Fruit fly (Drosophila melanogaster): ENCODE data around the gene PGRP-LB.

The PGRP-LB gene

dm6 chr3R:11421643-11422122 lies 38.7 kb downstream of the PGRP-LB start, which contains the start of the genes ninaG and Sptz (continued):
- TF ChIP-seq gcm (GFP tag; optimal IDR thresholded peaks at IDR 0.05) (peak; percentile 81), Fer1 (GFP tag; optimal IDR thresholded peaks at IDR 0.05) (no peak), mirr (GFP tag; optimal IDR thresholded peaks at IDR 0.05) (peak; percentile 11), hkb (optimal IDR thresholded peaks at IDR 0.05) (peak; percentile 51), hkb (GFP tag; IDR thresholded peaks at IDR 0.05) (peak; percentile 94), CG10321 (GFP tag; IDR thresholded peaks at IDR 0.05) (peak; percentile 66), CG8765 (GFP tag; IDR thresholded peaks at IDR 0.05) (peak; percentile 93), Sry-β (GFP tag; optimal IDR thresholded peaks at IDR 0.05) (peak; percentile 99), CG7839 (tag; optimal IDR thresholded peaks at IDR 0.05) (peak; percentile 92), CG17802 (tag; optimal IDR thresholded peaks at IDR 0.05) (peak; percentile 83), CG6683 (GFP tag; optimal IDR thresholded peaks at IDR 0.05) (no peak), Dip3 (GFP tag; optimal IDR thresholded peaks at IDR 0.05) (peak; percentile 96), fd3F (GFP tag; optimal IDR thresholded peaks at IDR 0.05) (peak; percentile 86), CG17328 (GFP tag; IDR thresholded peaks at IDR 0.05) (peak; percentile 93), YL-1 (GFP tag; optimal IDR thresholded peaks at IDR 0.05) (peak; percentile 66), NC2β (GFP tag; optimal IDR thresholded peaks at IDR 0.05) (peak; percentile 89), CG9797 (GFP tag; optimal IDR thresholded peaks at IDR 0.05) (peak; percentile 65), Lhr (GFP tag; optimal IDR thresholded peaks at IDR 0.05) (peak; percentile 85), TFAM (GFP tag; optimal IDR thresholded peaks at IDR 0.05) (peak; percentile 61), odd (GFP tag; optimal IDR thresholded peaks at IDR 0.05) (peak; percentile 81), fu2 (GFP tag; optimal IDR thresholded peaks at IDR 0.05) (peak; percentile 95), CG17385 (GFP tag; optimal IDR thresholded peaks at IDR 0.05) (peak; percentile 78), jumu (GFP tag; optimal IDR thresholded peaks at IDR 0.05) (peak; percentile 95), Nf-YA (GFP tag; IDR thresholded peaks at IDR 0.05) (peak; percentile 87), sens-2 (GFP tag; IDR thresholded peaks at IDR 0.05) (peak; percentile 85), CG2129 (GFP tag; IDR thresholded peaks at IDR 0.05; ENCODE audit: partially characterized antibody) (no peak), gcm2 (GFP tag; optimal IDR thresholded peaks at IDR 0.05) (peak; percentile 83), Dek (tag; optimal IDR thresholded peaks at IDR 0.05) (peak; percentile 90), Xbp1 (GFP tag; optimal IDR thresholded peaks at IDR 0.05) (peak; percentile 97), sima (GFP tag; optimal IDR thresholded peaks at IDR 0.05) (peak; percentile 79), NfI (GFP tag; optimal IDR thresholded peaks at IDR 0.05) (peak; percentile 90), Usf (GFP tag; optimal IDR thresholded peaks at IDR 0.05) (peak; percentile 91), btn (GFP tag; optimal IDR thresholded peaks at IDR 0.05) (peak; percentile 76), CG16815 (GFP tag; optimal IDR thresholded peaks at IDR 0.05) (peak; percentile 91)

DNA sequence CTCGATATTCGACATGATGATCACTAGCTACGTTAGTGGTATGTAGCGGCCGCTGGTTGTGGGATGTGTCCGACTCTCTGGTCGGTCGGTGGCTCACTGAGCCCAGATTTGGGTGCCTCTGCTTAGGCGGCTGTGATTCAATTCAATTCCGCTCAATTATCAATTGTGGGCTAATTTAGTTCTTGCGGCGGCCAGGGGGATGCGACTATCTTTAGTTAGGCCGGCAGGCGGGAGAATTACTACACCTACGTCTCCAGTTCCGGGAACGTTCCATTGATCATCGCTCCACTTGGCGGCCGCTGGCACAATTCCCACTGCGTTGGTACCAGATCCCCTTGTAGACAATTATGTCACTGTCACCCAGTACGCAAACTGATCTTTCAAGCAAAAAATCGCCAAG lies 41.8 kb downstream of the PGRP-LB start, which contains the start of the genes bumpel and CG45676:
Gene bumpel, minus strand, starts transcription at position 101 of the 400 bp plus-strand sequence.
Gene CG45676, plus strand, starts transcription at position 318 of the 400 bp plus-strand sequence.
- no peak for TF ChIP-seq CG15601 (tag; optimal IDR thresholded peaks at IDR 0.05)
- TF ChIP-seq CG14860 (GFP tag; IDR thresholded peaks at IDR 0.05; ENCODE audit: partially characterized antibody): no peak
- TF ChIP-seq CG34224 (GFP tag; IDR thresholded peaks at IDR 0.05; ENCODE audit: partially characterized antibody): no peak
- TF ChIP-seq dan (GFP tag; IDR thresholded peaks at IDR 0.05): no peak
- no peak for TF ChIP-seq Aef1 (GFP tag; IDR thresholded peaks at IDR 0.05)
- TF ChIP-seq bcd (GFP tag; optimal IDR thresholded peaks at IDR 0.05): no peak
- TF ChIP-seq Sry-β (GFP tag; optimal IDR thresholded peaks at IDR 0.05): no peak
- TF ChIP-seq CG11695 (GFP tag; IDR thresholded peaks at IDR 0.05): no peak
- no peak for TF ChIP-seq CG6654 (GFP tag; optimal IDR thresholded peaks at IDR 0.05)
- no peak for TF ChIP-seq dati (GFP tag; IDR thresholded peaks at IDR 0.05)
- no peak for TF ChIP-seq Lhr (GFP tag; optimal IDR thresholded peaks at IDR 0.05)
- TF ChIP-seq dmrt11E (tag; optimal IDR thresholded peaks at IDR 0.05): no peak
- TF ChIP-seq CG4424 (GFP tag; optimal IDR thresholded peaks at IDR 0.05): no peak
- TF ChIP-seq CG8388 (GFP tag; optimal IDR thresholded peaks at IDR 0.05): no peak
- TF ChIP-seq fru (optimal IDR thresholded peaks at IDR 0.05): no peak
- no peak for TF ChIP-seq MBD-R2 (GFP tag; IDR thresholded peaks at IDR 0.05)
- no peak for TF ChIP-seq CG33557 (GFP tag; optimal IDR thresholded peaks at IDR 0.05)
- no peak for TF ChIP-seq Hr51 (GFP tag; optimal IDR thresholded peaks at IDR 0.05)
